Worm (Caenorhabditis elegans) whole organism, L2 larva: ENCODE results near the gene fbxa-164.

Source experiments
- F13H6.1 ChIP-seq: sonication (generic microtip); optimal IDR thresholded peaks from 2 replicates; lab custom pipeline; 2016; ENCODE audit warnings: missing genetic modification characterization, missing compliant biosample characterization
- R02D3.7 ChIP-seq: fragments of 150-350 bp; optimal IDR thresholded peaks from 2 replicates; lab custom pipeline; 2014; ENCODE audit warnings: missing biosample characterization, missing genetic modification characterization
- Y55F3AM.14 ChIP-seq: fragments of 200-800 bp; sonication (Bioruptor generic); optimal IDR thresholded peaks from 2 replicates; lab custom pipeline; 2018; ENCODE audit warnings: mild to moderate bottlenecking, missing genetic modification characterization, missing compliant biosample characterization
- ZK546.5 ChIP-seq: sonication (generic microtip); optimal IDR thresholded peaks from 2 replicates; lab custom pipeline; 2017; ENCODE audit warnings: missing biosample characterization, missing genetic modification characterization
- alr-1 ChIP-seq: fragments of 150-350 bp; optimal IDR thresholded peaks from 2 replicates; lab custom pipeline; 2014; ENCODE audit warnings: missing biosample characterization, missing genetic modification characterization
- aly-2 ChIP-seq: fragments of 150-350 bp; optimal IDR thresholded peaks from 2 replicates; lab custom pipeline; 2014; ENCODE audit warnings: missing biosample characterization, missing genetic modification characterization
- ama-1 ChIP-seq: fragments of 150-350 bp; optimal IDR thresholded peaks from 2 replicates; lab custom pipeline; 2018; ENCODE audit warnings: inconsistent platforms
- egl-27 ChIP-seq: sonication (generic microtip); optimal IDR thresholded peaks from 3 replicates; lab custom pipeline; 2017; ENCODE audit warnings: missing biosample characterization, missing genetic modification reagents, missing genetic modification characterization
- elt-1 ChIP-seq: fragments of 150-350 bp; optimal IDR thresholded peaks from 2 replicates; lab custom pipeline; 2014; ENCODE audit warnings: missing biosample characterization, missing genetic modification characterization
- elt-3 ChIP-seq: sonication (generic microtip); optimal IDR thresholded peaks from 2 replicates; lab custom pipeline; 2017; ENCODE audit warnings: missing biosample characterization, missing genetic modification characterization
- fos-1 ChIP-seq: fragments of 150-350 bp; optimal IDR thresholded peaks from 2 replicates; lab custom pipeline; 2014; ENCODE audit warnings: missing biosample characterization, missing genetic modification characterization
- gmeb-1 ChIP-seq: fragments of 150-350 bp; optimal IDR thresholded peaks from 2 replicates; lab custom pipeline; 2014; ENCODE audit warnings: missing biosample characterization, missing genetic modification characterization
- lin-39 ChIP-seq: fragments of 150-350 bp; optimal IDR thresholded peaks from 2 replicates; lab custom pipeline; 2014; ENCODE audit warnings: missing biosample characterization, missing genetic modification reagents, missing genetic modification characterization
- lsy-2 ChIP-seq, 2 experiments: fragments of 150-350 bp in 1 of 2; sonication (generic microtip) in 1 of 2; optimal IDR thresholded peaks; 2 replicates each; lab custom pipeline; 2014 to 2017; ENCODE audit warnings: missing biosample characterization in 2 of 2, missing genetic modification characterization in 2 of 2
- mdl-1 ChIP-seq, 2 experiments: fragments of 150-350 bp in 1 of 2; sonication (generic microtip) in 1 of 2; optimal IDR thresholded peaks; 2 replicates each; lab custom pipeline; 2017; ENCODE audit warnings: missing biosample characterization in 2 of 2, missing genetic modification characterization in 2 of 2
- nhr-10 ChIP-seq: sonication (generic microtip); optimal IDR thresholded peaks from 2 replicates; lab custom pipeline; 2017; ENCODE audit warnings: missing biosample characterization, missing genetic modification characterization
- nhr-11 ChIP-seq: fragments of 150-350 bp; optimal IDR thresholded peaks from 2 replicates; lab custom pipeline; 2014; ENCODE audit warnings: missing biosample characterization, missing genetic modification characterization
- nhr-12 ChIP-seq: fragments of 150-350 bp; optimal IDR thresholded peaks from 2 replicates; lab custom pipeline; 2014; ENCODE audit warnings: missing biosample characterization, missing genetic modification characterization
- nhr-129 ChIP-seq: fragments of 150-350 bp; optimal IDR thresholded peaks from 2 replicates; lab custom pipeline; 2014; ENCODE audit warnings: missing biosample characterization, missing genetic modification characterization
- nhr-21 ChIP-seq: fragments of 150-350 bp; optimal IDR thresholded peaks from 2 replicates; lab custom pipeline; 2014; ENCODE audit warnings: missing biosample characterization, missing genetic modification characterization
- nhr-237 ChIP-seq: fragments of 150-350 bp; optimal IDR thresholded peaks from 2 replicates; lab custom pipeline; 2014; ENCODE audit warnings: missing biosample characterization, missing genetic modification characterization
- nhr-25 ChIP-seq: fragments of 150-350 bp; sonication (generic microtip); optimal IDR thresholded peaks from 3 replicates; lab custom pipeline; 2014; ENCODE audit warnings: missing biosample characterization, missing genetic modification characterization
- nhr-6 ChIP-seq: fragments of 150-350 bp; optimal IDR thresholded peaks from 2 replicates; lab custom pipeline; 2014; ENCODE audit warnings: missing biosample characterization, missing genetic modification characterization
- nhr-77 ChIP-seq: fragments of 150-350 bp; optimal IDR thresholded peaks from 2 replicates; lab custom pipeline; 2014; ENCODE audit warnings: missing biosample characterization, missing genetic modification characterization
- sem-4 ChIP-seq: fragments of 150-350 bp; optimal IDR thresholded peaks from 2 replicates; lab custom pipeline; 2014; ENCODE audit warnings: missing biosample characterization, missing genetic modification reagents, missing genetic modification characterization
- sma-3 ChIP-seq: sonication (generic microtip); optimal IDR thresholded peaks from 2 replicates; lab custom pipeline; 2016; ENCODE audit warnings: missing genetic modification reagents, missing genetic modification characterization, missing compliant biosample characterization
- sma-9 ChIP-seq, 2 experiments: fragments of 150-350 bp in 1 of 2; sonication (generic microtip) in 1 of 2; optimal IDR thresholded peaks; 2 replicates each; lab custom pipeline; 2014 to 2016; ENCODE audit warnings: missing genetic modification characterization in 2 of 2, mild to moderate bottlenecking in 1 of 2, missing biosample characterization in 1 of 2, missing compliant biosample characterization in 1 of 2, missing genetic modification reagents in 1 of 2, moderate library complexity in 1 of 2
- snpc-4 ChIP-seq: fragments of 150-350 bp; optimal IDR thresholded peaks from 2 replicates; lab custom pipeline; 2014; ENCODE audit warnings: missing biosample characterization, missing genetic modification characterization
- unc-55 ChIP-seq: fragments of 150-350 bp; sonication (generic microtip); optimal IDR thresholded peaks from 3 replicates; lab custom pipeline; 2014; ENCODE audit warnings: missing biosample characterization, missing genetic modification reagents, missing genetic modification characterization
- unc-62 ChIP-seq: fragments of 150-350 bp; optimal IDR thresholded peaks from 2 replicates; lab custom pipeline; 2014; ENCODE audit warnings: missing biosample characterization, missing genetic modification reagents, missing genetic modification characterization
- zag-1 ChIP-seq: fragments of 150-350 bp; optimal IDR thresholded peaks from 2 replicates; lab custom pipeline; 2014; ENCODE audit warnings: missing biosample characterization, missing genetic modification characterization
- ztf-11 ChIP-seq: sonication (generic microtip); optimal IDR thresholded peaks from 2 replicates; lab custom pipeline; 2017; ENCODE audit warnings: missing biosample characterization, missing genetic modification characterization
- ztf-4 ChIP-seq: fragments of 150-350 bp; optimal IDR thresholded peaks from 2 replicates; lab custom pipeline; 2014; ENCODE audit warnings: missing biosample characterization, missing genetic modification characterization

fbxa-164 gene

ce11 chrII:1648768-1649167, 34.9 kb upstream of the fbxa-164 start, which contains the start of gene fbxb-21:
Gene fbxb-21, minus strand, starts transcription at chrII:1648868.
- TF ChIP-seq unc-62 = no peak
- TF ChIP-seq R02D3.7 (tag; lab: Kevin White, UChicago) = no peak
- TF ChIP-seq unc-55 (GFP tag; lab: Kevin White, UChicago) = no peak
- no peak for TF ChIP-seq fos-1 (tag; lab: Kevin White, UChicago)
- no peak for TF ChIP-seq sem-4 (tag; lab: Kevin White, UChicago)
- TF ChIP-seq nhr-6 = no peak
- TF ChIP-seq F13H6.1 (tag; lab: Kevin White, UChicago) = no peak
- no peak for TF ChIP-seq sma-3 (GFP tag; lab: Kevin White, UChicago)
- no peak for TF ChIP-seq ztf-11 (tag; lab: Kevin White, UChicago)
- TF ChIP-seq Y55F3AM.14 (GFP tag; lab: Kevin White, UChicago) = no peak
- TF ChIP-seq ama-1 (lab: Kevin White, UChicago) = no peak
- TF ChIP-seq lsy-2 (tag; optimal IDR thresholded peaks at IDR 0.05; lab: Kevin White, UChicago) = no peak
- TF ChIP-seq nhr-129 (tag; lab: Kevin White, UChicago) = no peak

- no peak for TF ChIP-seq fos-1 (tag; lab: Kevin White, UChicago)
- no peak for TF ChIP-seq egl-27 (tag; lab: Kevin White, UChicago)
- no peak for TF ChIP-seq unc-55 (GFP tag; lab: Kevin White, UChicago)
- no peak for TF ChIP-seq elt-1 (tag; lab: Kevin White, UChicago)
- no peak for TF ChIP-seq nhr-11
- TF ChIP-seq unc-62 = no peak
- TF ChIP-seq lsy-2 (tag; optimal IDR thresholded peaks at IDR 0.05; lab: Kevin White, UChicago) = no peak
- no peak for TF ChIP-seq nhr-10 (tag; lab: Kevin White, UChicago)
- no peak for TF ChIP-seq nhr-21 (tag; lab: Kevin White, UChicago)
- TF ChIP-seq nhr-237 = no peak
- no peak for TF ChIP-seq R02D3.7 (tag; lab: Kevin White, UChicago)
- no peak for TF ChIP-seq snpc-4 (tag; lab: Kevin White, UChicago)
- TF ChIP-seq F13H6.1 (tag; lab: Kevin White, UChicago) = no peak
- TF ChIP-seq lin-39 (tag; lab: Kevin White, UChicago) = no peak
- no peak for TF ChIP-seq ztf-11 (tag; lab: Kevin White, UChicago)
- no peak for TF ChIP-seq ama-1 (lab: Kevin White, UChicago)
Observed at ce11 chrII:1646199-1646598, 32.3 kb upstream of the fbxa-164 start, which contains the start of gene ZC204.17. Gene ZC204.17, minus strand, starts transcription at chrII:1646299.

ce11 chrII:1644777-1645348, 31.0 kb upstream of the fbxa-164 start, which contains the start of gene ZC204.6:
Gene ZC204.6, minus strand, starts transcription at chrII:1644827.
- TF ChIP-seq gmeb-1 (tag; lab: Kevin White, UChicago) = no peak
- TF ChIP-seq ZK546.5 (tag; lab: Kevin White, UChicago) = no peak
- TF ChIP-seq lin-39 (tag; lab: Kevin White, UChicago) = no peak
- no peak for TF ChIP-seq alr-1 (tag; lab: Kevin White, UChicago)
- TF ChIP-seq elt-1 (tag; lab: Kevin White, UChicago) = no peak
- TF ChIP-seq egl-27 (tag; lab: Kevin White, UChicago) = no peak
- TF ChIP-seq nhr-21 (tag; lab: Kevin White, UChicago) = no peak
- no peak for TF ChIP-seq nhr-11
- TF ChIP-seq mdl-1 (tag; optimal IDR thresholded peaks at IDR 0.05; lab: Kevin White, UChicago) = no peak
- no peak for TF ChIP-seq nhr-25 (tag; lab: Kevin White, UChicago)
- no peak for TF ChIP-seq sma-9 (GFP tag; optimal IDR thresholded peaks at IDR 0.05; lab: Kevin White, UChicago)
- no peak for TF ChIP-seq sma-9 (tag; optimal IDR thresholded peaks at IDR 0.05; lab: Kevin White, UChicago)
- TF ChIP-seq R02D3.7 (tag; lab: Kevin White, UChicago) = no peak
- no peak for TF ChIP-seq elt-3 (tag; lab: Kevin White, UChicago)
- no peak for TF ChIP-seq ztf-4 (tag; lab: Kevin White, UChicago)
- TF ChIP-seq, all 48 proteins: peak for 0

- TF ChIP-seq aly-2 (tag; lab: Kevin White, UChicago) (no peak), sma-3 (GFP tag; lab: Kevin White, UChicago) (no peak), nhr-12 (tag; lab: Kevin White, UChicago) (no peak), zag-1 (tag; lab: Kevin White, UChicago) (no peak), ztf-4 (tag; lab: Kevin White, UChicago) (no peak), nhr-21 (tag; lab: Kevin White, UChicago) (no peak), nhr-129 (tag; lab: Kevin White, UChicago) (no peak), nhr-77 (no peak)
- TF ChIP-seq, all 48 proteins: peak for 0
Observed at ce11 chrII:1640496-1640895, 26.6 kb upstream of the fbxa-164 start, which contains the start of gene srh-72. Gene srh-72, minus strand, starts transcription at chrII:1640596.
